Worm (Caenorhabditis elegans) whole organism, L1 larva: ENCODE data around the gene ugtp-1.
A peak's percentile ranks its signal among the peaks of the same experiment; 100 is the strongest.

Source experiments
- C04F5.9 ChIP-seq: sonication (generic microtip); optimal IDR thresholded peaks from 2 replicates; lab custom pipeline; 2016; ENCODE audit warnings: missing genetic modification characterization, missing compliant biosample characterization
- C16A3.4 ChIP-seq: fragments of 150-350 bp; optimal IDR thresholded peaks from 2 replicates; lab custom pipeline; 2014; ENCODE audit warnings: missing biosample characterization, missing genetic modification characterization
- aha-1 ChIP-seq: fragments of 150-350 bp; optimal IDR thresholded peaks from 2 replicates; lab custom pipeline; 2014; ENCODE audit warnings: missing biosample characterization, missing genetic modification characterization
- aly-2 ChIP-seq: fragments of 150-350 bp; optimal IDR thresholded peaks from 2 replicates; lab custom pipeline; 2014; ENCODE audit warnings: missing biosample characterization, missing genetic modification characterization
- blmp-1 ChIP-seq: fragments of 150-350 bp; optimal IDR thresholded peaks from 2 replicates; lab custom pipeline; 2014; ENCODE audit warnings: missing biosample characterization, missing genetic modification characterization
- ceh-63 ChIP-seq: fragments of 200-800 bp; sonication (Bioruptor generic); optimal IDR thresholded peaks from 2 replicates; lab custom pipeline; 2018; ENCODE audit warnings: mild to moderate bottlenecking, missing genetic modification characterization, missing compliant biosample characterization
- ceh-8 ChIP-seq: fragments of 200-800 bp; sonication (Bioruptor generic); optimal IDR thresholded peaks from 2 replicates; lab custom pipeline; 2018; ENCODE audit warnings: mild to moderate bottlenecking, missing genetic modification characterization, moderate library complexity, missing compliant biosample characterization
- ceh-82 ChIP-seq, 3 experiments: fragments of 150-350 bp in 1 of 3; sonication (generic microtip) in 2 of 3; optimal IDR thresholded peaks; 2 replicates each; lab custom pipeline; 2014 to 2017; ENCODE audit warnings: missing biosample characterization in 3 of 3, missing genetic modification characterization in 3 of 3
- dpl-1 ChIP-seq, 3 experiments: fragments of 150-350 bp in 2 of 3; sonication (generic microtip) in 1 of 3; optimal IDR thresholded peaks; 2 replicates each; lab custom pipeline; 2014 to 2017; ENCODE audit warnings: missing biosample characterization in 3 of 3, missing genetic modification characterization in 3 of 3, missing genetic modification reagents in 3 of 3
- efl-3 ChIP-seq: fragments of 200-800 bp; sonication (Bioruptor generic); optimal IDR thresholded peaks from 2 replicates; lab custom pipeline; 2018; ENCODE audit warnings: mild to moderate bottlenecking, missing genetic modification characterization, missing compliant biosample characterization
- egl-27 ChIP-seq, 2 experiments: fragments of 150-350 bp in 1 of 2; sonication (generic microtip); optimal IDR thresholded peaks; 3 replicates each; lab custom pipeline; 2017 to 2018; ENCODE audit warnings: missing biosample characterization in 2 of 2, missing genetic modification characterization in 2 of 2, missing genetic modification reagents in 2 of 2
- elt-3 ChIP-seq, 6 experiments: fragments of 150-350 bp in 1 of 6; sonication (generic microtip); optimal IDR thresholded peaks; 2 replicates each; lab custom pipeline; 2017 to 2018; ENCODE audit warnings: missing biosample characterization in 6 of 6, missing genetic modification characterization in 6 of 6, inconsistent platforms in 1 of 6
- fkh-10 ChIP-seq: sonication (generic microtip); optimal IDR thresholded peaks from 2 replicates; lab custom pipeline; 2017; ENCODE audit warnings: missing biosample characterization, missing genetic modification reagents, missing genetic modification characterization
- fkh-4 ChIP-seq: sonication (generic microtip); optimal IDR thresholded peaks from 2 replicates; lab custom pipeline; 2016; ENCODE audit warnings: missing compliant biosample characterization, missing genetic modification characterization, borderline replicate concordance
- fos-1 ChIP-seq: fragments of 150-350 bp; optimal IDR thresholded peaks from 2 replicates; lab custom pipeline; 2014; ENCODE audit warnings: missing biosample characterization, missing genetic modification characterization
- grh-1 ChIP-seq: fragments of 200-800 bp; sonication (Bioruptor generic); IDR thresholded peaks from 2 replicates; pipeline ENCODE4 v1.3.6; 2022; ENCODE audit warnings: missing genetic modification reagents, missing genetic modification characterization, missing compliant biosample characterization
- hlh-17 ChIP-seq: fragments of 200-800 bp; sonication (Bioruptor generic); optimal IDR thresholded peaks from 2 replicates; lab custom pipeline; 2018; ENCODE audit warnings: missing genetic modification characterization, mild to moderate bottlenecking, missing compliant biosample characterization, moderate library complexity, borderline replicate concordance
- hlh-4 ChIP-seq: sonication (generic microtip); optimal IDR thresholded peaks from 2 replicates; lab custom pipeline; 2016; ENCODE audit warnings: mild to moderate bottlenecking, missing genetic modification characterization, missing compliant biosample characterization
- hpl-2 ChIP-seq: fragments of 150-350 bp; optimal IDR thresholded peaks from 2 replicates; lab custom pipeline; 2014; ENCODE audit warnings: missing biosample characterization, missing genetic modification reagents, missing genetic modification characterization
- irx-1 ChIP-seq: sonication (generic microtip); optimal IDR thresholded peaks from 2 replicates; lab custom pipeline; 2016; ENCODE audit warnings: missing genetic modification characterization, missing compliant biosample characterization
- isw-1 ChIP-seq: fragments of 200-800 bp; sonication (Bioruptor generic); IDR thresholded peaks from 2 replicates; pipeline ENCODE4 v1.3.6; 2022; ENCODE audit warnings: missing genetic modification characterization, missing compliant biosample characterization
- jun-1 ChIP-seq: fragments of 150-350 bp; optimal IDR thresholded peaks from 2 replicates; lab custom pipeline; 2014; ENCODE audit warnings: missing biosample characterization, missing genetic modification reagents, missing genetic modification characterization
- lin-15B ChIP-seq: fragments of 150-350 bp; sonication (generic microtip); optimal IDR thresholded peaks from 3 replicates; lab custom pipeline; 2014; ENCODE audit warnings: missing biosample characterization, missing genetic modification characterization
- mab-9 ChIP-seq: fragments of 200-800 bp; sonication (Bioruptor generic); IDR thresholded peaks from 2 replicates; pipeline ENCODE4 v1.3.6; 2022; ENCODE audit warnings: missing genetic modification reagents, missing genetic modification characterization, missing compliant biosample characterization
- mef-2 ChIP-seq: fragments of 150-350 bp; optimal IDR thresholded peaks from 2 replicates; lab custom pipeline; 2014; ENCODE audit warnings: missing biosample characterization, missing genetic modification characterization
- nhr-12 ChIP-seq: sonication (generic microtip); optimal IDR thresholded peaks from 2 replicates; lab custom pipeline; 2017; ENCODE audit warnings: missing biosample characterization, missing genetic modification characterization
- nhr-19 ChIP-seq: fragments of 200-800 bp; sonication (Bioruptor generic); conservative IDR thresholded peaks from 2 replicates; pipeline ENCODE4 v1.3.6; 2022; ENCODE audit warnings: missing genetic modification characterization, missing compliant biosample characterization
- nhr-85 ChIP-seq: sonication (generic microtip); peaks from one replicate; lab custom pipeline; 2016; ENCODE audit warnings: missing genetic modification characterization, inconsistent platforms, missing compliant biosample characterization
- nhr-90 ChIP-seq: sonication (generic microtip); optimal IDR thresholded peaks from 2 replicates; lab custom pipeline; 2016; ENCODE audit warnings: mild to moderate bottlenecking, missing genetic modification characterization, missing compliant biosample characterization; ENCODE audit not compliant: poor library complexity
- pag-3 ChIP-seq: sonication (generic microtip); optimal IDR thresholded peaks from 2 replicates; lab custom pipeline; 2017; ENCODE audit warnings: missing genetic modification characterization, mild to moderate bottlenecking, missing compliant biosample characterization, antibody characterized with exemption, borderline replicate concordance; ENCODE audit not compliant: insufficient read depth
- pax-3 ChIP-seq: fragments of 200-800 bp; sonication (Bioruptor generic); optimal IDR thresholded peaks from 2 replicates; lab custom pipeline; 2018; ENCODE audit warnings: mild to moderate bottlenecking, missing genetic modification characterization, moderate library complexity, missing compliant biosample characterization
- pqm-1 ChIP-seq: sonication (generic microtip); optimal IDR thresholded peaks from 3 replicates; lab custom pipeline; 2017; ENCODE audit warnings: missing biosample characterization, missing genetic modification characterization
- skn-1 ChIP-seq: fragments of 150-350 bp; optimal IDR thresholded peaks from 2 replicates; lab custom pipeline; 2014; ENCODE audit warnings: missing biosample characterization, missing genetic modification characterization
- snpc-4 ChIP-seq: fragments of 150-350 bp; optimal IDR thresholded peaks from 2 replicates; lab custom pipeline; 2014; ENCODE audit warnings: missing biosample characterization, missing genetic modification characterization
- sox-4 ChIP-seq: sonication (generic microtip); optimal IDR thresholded peaks from 2 replicates; lab custom pipeline; 2016; ENCODE audit warnings: missing genetic modification characterization, missing compliant biosample characterization
- sptf-1 ChIP-seq: fragments of 150-350 bp; optimal IDR thresholded peaks from 2 replicates; lab custom pipeline; 2014; ENCODE audit warnings: missing biosample characterization, missing genetic modification characterization
- sup-37 ChIP-seq: fragments of 200-800 bp; sonication (Bioruptor generic); optimal IDR thresholded peaks from 2 replicates; lab custom pipeline; 2018; ENCODE audit warnings: mild to moderate bottlenecking, missing genetic modification characterization, missing compliant biosample characterization
- swsn-7 ChIP-seq: sonication (generic microtip); optimal IDR thresholded peaks from 2 replicates; lab custom pipeline; 2016; ENCODE audit warnings: missing genetic modification characterization, missing compliant biosample characterization
- tlp-1 ChIP-seq: fragments of 150-350 bp; optimal IDR thresholded peaks from 2 replicates; lab custom pipeline; 2014; ENCODE audit warnings: missing biosample characterization, missing genetic modification characterization
- unc-62 ChIP-seq: fragments of 150-350 bp; optimal IDR thresholded peaks from 2 replicates; lab custom pipeline; 2014; ENCODE audit warnings: missing biosample characterization, missing genetic modification reagents, missing genetic modification characterization
- unc-86 ChIP-seq: sonication (generic microtip); optimal IDR thresholded peaks from 2 replicates; lab custom pipeline; 2016; ENCODE audit warnings: missing genetic modification characterization, missing compliant biosample characterization
- unc-98 ChIP-seq: fragments of 200-800 bp; sonication (Bioruptor generic); IDR thresholded peaks from 2 replicates; pipeline ENCODE4 v1.3.6; 2022; ENCODE audit warnings: missing genetic modification characterization, missing compliant biosample characterization
- vab-15 ChIP-seq: sonication (generic microtip); optimal IDR thresholded peaks from 2 replicates; lab custom pipeline; 2017; ENCODE audit warnings: missing genotype, mild to moderate bottlenecking, missing genetic modification characterization, missing compliant biosample characterization
- zag-1 ChIP-seq: fragments of 150-350 bp; optimal IDR thresholded peaks from 2 replicates; lab custom pipeline; 2014; ENCODE audit warnings: missing biosample characterization, missing genetic modification characterization
- ztf-11 ChIP-seq, 2 experiments: sonication (generic microtip); optimal IDR thresholded peaks; 2 replicates each; lab custom pipeline; 2016 to 2017; ENCODE audit warnings: missing genetic modification characterization in 2 of 2, missing biosample characterization in 1 of 2, missing compliant biosample characterization in 1 of 2

Gene ugtp-1

ce11 chrIII:8780473-8780872 lies 30.0 kb upstream of the ugtp-1 start (continued):
- TF ChIP-seq skn-1 (tag; lab: Kevin White, UChicago) (peak; percentile 21), isw-1 (no peak), mef-2 (tag; lab: Kevin White, UChicago) (no peak), hpl-2 (GFP tag; lab: Kevin White, UChicago) (no peak), pqm-1 (no peak), C16A3.4 (tag; lab: Kevin White, UChicago) (peak; percentile 18), hlh-17 (GFP tag; lab: Kevin White, UChicago) (no peak), unc-86 (tag; lab: Kevin White, UChicago) (no peak), dpl-1 (GFP tag; optimal IDR thresholded peaks at IDR 0.05; lab: Kevin White, UChicago) (peak in 2 of 3 experiments; percentile 33 to 43), zag-1 (no peak), grh-1 (GFP tag; lab: Robert Waterston, UW) (peak; percentile 87), hlh-4 (tag; lab: Kevin White, UChicago) (no peak), ceh-82 (tag; optimal IDR thresholded peaks at IDR 0.05; lab: Kevin White, UChicago) (peak in 1 of 3 experiments; percentile 20), ceh-8 (no peak), efl-3 (GFP tag; lab: Kevin White, UChicago) (no peak), nhr-19 (GFP tag; lab: Robert Waterston, UW) (peak; percentile 53), sox-4 (tag; lab: Kevin White, UChicago) (no peak), vab-15 (no peak), sptf-1 (tag; lab: Kevin White, UChicago) (no peak), nhr-12 (no peak), irx-1 (no peak), pag-3 (tag; lab: Kevin White, UChicago) (no peak), ztf-11 (tag; optimal IDR thresholded peaks at IDR 0.05; lab: Kevin White, UChicago) (no peak), sup-37 (GFP tag; lab: Kevin White, UChicago) (no peak), swsn-7 (tag; lab: Kevin White, UChicago) (no peak), aly-2 (tag; lab: Kevin White, UChicago) (no peak), nhr-90 (tag; lab: Kevin White, UChicago) (peak; percentile 55), blmp-1 (tag; lab: Kevin White, UChicago) (peak; percentile 81), fkh-4 (no peak), C04F5.9 (tag; lab: Kevin White, UChicago) (no peak), unc-62 (no peak), elt-3 (tag; optimal IDR thresholded peaks at IDR 0.05; lab: Kevin White, UChicago) (peak in 2 of 6 experiments; percentile 76 to 89), unc-98 (GFP tag; lab: Robert Waterston, UW) (no peak), pax-3 (tag; lab: Kevin White, UChicago) (no peak), ceh-63 (no peak), fkh-10 (GFP tag; lab: Kevin White, UChicago) (no peak), tlp-1 (no peak), lin-15B (no peak), snpc-4 (tag; lab: Kevin White, UChicago) (no peak), mab-9 (GFP tag; lab: Robert Waterston, UW) (no peak), jun-1 (tag; lab: Kevin White, UChicago) (peak; percentile 53), nhr-85 (tag; lab: Kevin White, UChicago) (peak; percentile 97), fos-1 (peak; percentile 8), egl-27 (tag; optimal IDR thresholded peaks at IDR 0.05; lab: Kevin White, UChicago) (no peak), aha-1 (tag; lab: Kevin White, UChicago) (no peak)
